Worm (Caenorhabditis elegans) whole organism, mixed stage, embryonic: ENCODE results near the gene ZK757.1.

Experiments used
- blmp-1 ChIP-seq: fragments of 150-350 bp; optimal IDR thresholded peaks from 2 replicates; lab custom pipeline; 2014; ENCODE audit warnings: missing biosample characterization, missing genetic modification characterization
- ceh-83 ChIP-seq: fragments of 200-800 bp; sonication (Bioruptor generic); optimal IDR thresholded peaks from 2 replicates; lab custom pipeline; 2018; ENCODE audit warnings: mild to moderate bottlenecking, missing genetic modification characterization, missing compliant biosample characterization
- flh-1 ChIP-seq: fragments of 200-800 bp; sonication (Bioruptor generic); optimal IDR thresholded peaks from 2 replicates; lab custom pipeline; 2018; ENCODE audit warnings: mild to moderate bottlenecking, missing genetic modification characterization, moderate library complexity, missing compliant biosample characterization
- lin-13 ChIP-seq: fragments of 150-350 bp; optimal IDR thresholded peaks from 2 replicates; lab custom pipeline; 2014; ENCODE audit warnings: missing biosample characterization, missing genetic modification characterization
- lsy-2 ChIP-seq: fragments of 150-350 bp; optimal IDR thresholded peaks from 2 replicates; lab custom pipeline; 2014; ENCODE audit warnings: missing biosample characterization, missing genetic modification characterization
- unc-120 ChIP-seq: sonication (generic microtip); optimal IDR thresholded peaks from 2 replicates; lab custom pipeline; 2017; ENCODE audit warnings: missing genetic modification characterization, missing compliant biosample characterization; ENCODE audit not compliant: poor library complexity, severe bottlenecking
- unc-39 ChIP-seq: fragments of 150-350 bp; optimal IDR thresholded peaks from 2 replicates; lab custom pipeline; 2014; ENCODE audit warnings: missing biosample characterization, missing genetic modification characterization
- unc-62 ChIP-seq: fragments of 150-350 bp; optimal IDR thresholded peaks from 2 replicates; lab custom pipeline; 2014; ENCODE audit warnings: missing biosample characterization, missing genetic modification reagents, missing genetic modification characterization

DNA sequence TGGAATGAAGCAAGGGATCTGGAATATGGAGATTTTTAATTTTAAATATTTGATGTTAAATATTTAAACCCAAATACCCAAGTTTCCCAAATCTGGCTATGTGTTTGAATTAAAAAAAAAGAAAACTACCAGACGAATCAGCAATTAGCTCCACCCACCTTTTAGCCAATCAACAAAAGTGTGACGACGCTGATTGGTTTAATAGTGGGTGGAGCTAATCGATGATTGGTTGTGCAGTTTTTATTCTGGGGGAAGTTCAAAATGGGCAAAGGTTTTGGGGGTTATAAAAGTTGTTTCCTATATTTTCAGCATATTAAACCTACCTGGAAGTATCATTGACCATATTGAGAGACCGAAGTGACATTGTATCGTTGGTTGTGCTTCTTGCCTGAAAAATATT lies 3.6 kb upstream of the ZK757.1 start:
- TF ChIP-seq lin-13 (tag; lab: Kevin White, UChicago) (no peak), unc-62 (no peak), ceh-83 (GFP tag; lab: Kevin White, UChicago) (no peak), flh-1 (GFP tag; lab: Kevin White, UChicago) (no peak), unc-120 (tag; lab: Kevin White, UChicago) (no peak), lsy-2 (tag; lab: Kevin White, UChicago) (no peak), unc-39 (tag; lab: Kevin White, UChicago) (no peak), blmp-1 (no peak)
